Worm (Caenorhabditis elegans) whole organism, young adult: ENCODE measurements around the gene T04A6.2.

ENCODE experiments used
- B0019.2 ChIP-seq: fragments of 200-800 bp; sonication (Bioruptor generic); conservative IDR thresholded peaks from 2 replicates; pipeline ENCODE4 v1.3.6; 2022; ENCODE audit warnings: missing genetic modification reagents, missing genetic modification characterization, missing compliant biosample characterization
- B0261.1 ChIP-seq: sonication (generic microtip); optimal IDR thresholded peaks from 2 replicates; lab custom pipeline; 2016; ENCODE audit warnings: mild to moderate bottlenecking, missing genetic modification characterization, moderate library complexity, missing compliant biosample characterization
- F22D6.2 ChIP-seq: sonication (generic microtip); optimal IDR thresholded peaks from 2 replicates; lab custom pipeline; 2016; ENCODE audit warnings: mild to moderate bottlenecking, missing genetic modification characterization, missing compliant biosample characterization
- F33H1.4 ChIP-seq: fragments of 200-800 bp; sonication (Bioruptor generic); IDR thresholded peaks from 2 replicates; pipeline ENCODE4 v1.3.6; 2022; ENCODE audit warnings: missing genetic modification reagents, missing genetic modification characterization, missing compliant biosample characterization
- F57C9.4 ChIP-seq: sonication (generic microtip); optimal IDR thresholded peaks from 2 replicates; lab custom pipeline; 2017; ENCODE audit warnings: mild to moderate bottlenecking, missing genetic modification characterization, missing compliant biosample characterization
- K11D2.4 ChIP-seq: fragments of 200-800 bp; sonication (Bioruptor generic); IDR thresholded peaks from 2 replicates; pipeline ENCODE4 v1.3.6; 2022; ENCODE audit warnings: missing genetic modification reagents, missing genetic modification characterization, missing compliant biosample characterization
- K12H6.12 ChIP-seq: fragments of 200-800 bp; sonication (Bioruptor generic); optimal IDR thresholded peaks from 2 replicates; lab custom pipeline; 2018; ENCODE audit warnings: mild to moderate bottlenecking, missing genetic modification characterization, missing compliant biosample characterization
- Y53G8AR.9 ChIP-seq: fragments of 200-800 bp; sonication (Bioruptor generic); conservative IDR thresholded peaks from 2 replicates; pipeline ENCODE4 v1.3.6; 2022; ENCODE audit warnings: missing genetic modification reagents, missing genetic modification characterization, missing compliant biosample characterization
- Y79H2A.3 ChIP-seq: fragments of 200-800 bp; sonication (Bioruptor generic); conservative IDR thresholded peaks from 2 replicates; pipeline ENCODE4 v1.3.6; 2022; ENCODE audit warnings: missing genetic modification reagents, missing genetic modification characterization, missing compliant biosample characterization
- athp-1 ChIP-seq: sonication (generic microtip); optimal IDR thresholded peaks from 2 replicates; lab custom pipeline; 2017; ENCODE audit warnings: mild to moderate bottlenecking, missing genetic modification characterization, missing compliant biosample characterization
- ccch-3 ChIP-seq: fragments of 200-800 bp; sonication (Bioruptor generic); optimal IDR thresholded peaks from 2 replicates; lab custom pipeline; 2018; ENCODE audit warnings: mild to moderate bottlenecking, missing genetic modification characterization, missing compliant biosample characterization
- cebp-1 ChIP-seq, 2 experiments: fragments of 200-800 bp in 1 of 2; sonication (Bioruptor generic) in 1 of 2; sonication (generic microtip) in 1 of 2; IDR thresholded peaks in 1 of 2; optimal IDR thresholded peaks in 1 of 2; 2 replicates each; pipeline versions ENCODE4 v1.3.6 to Lab custom; 2017 to 2022; ENCODE audit warnings: missing compliant biosample characterization in 2 of 2, missing genetic modification characterization in 2 of 2, mild to moderate bottlenecking in 1 of 2, missing genetic modification reagents in 1 of 2, moderate library complexity in 1 of 2
- cebp-2 ChIP-seq: fragments of 200-800 bp; sonication (Bioruptor generic); IDR thresholded peaks from 2 replicates; pipeline ENCODE4 v1.3.6; 2022; ENCODE audit warnings: missing genetic modification characterization, missing compliant biosample characterization
- ceh-40 ChIP-seq: fragments of 200-800 bp; sonication (Bioruptor generic); IDR thresholded peaks from 2 replicates; pipeline ENCODE4 v1.3.6; 2022; ENCODE audit warnings: missing genetic modification characterization, missing compliant biosample characterization
- ceh-58 ChIP-seq: fragments of 200-800 bp; sonication (Bioruptor generic); IDR thresholded peaks from 2 replicates; pipeline ENCODE4 v1.3.6; 2022; ENCODE audit warnings: missing genetic modification characterization, missing compliant biosample characterization
- ceh-79 ChIP-seq: sonication (generic microtip); optimal IDR thresholded peaks from 2 replicates; lab custom pipeline; 2017; ENCODE audit warnings: mild to moderate bottlenecking, missing genetic modification characterization, missing compliant biosample characterization
- fkh-3 ChIP-seq: sonication (generic microtip); optimal IDR thresholded peaks from 2 replicates; lab custom pipeline; 2016; ENCODE audit warnings: mild to moderate bottlenecking, missing genetic modification characterization, missing compliant biosample characterization
- gei-17 ChIP-seq: fragments of 200-800 bp; sonication (Bioruptor generic); optimal IDR thresholded peaks from 2 replicates; lab custom pipeline; 2018; ENCODE audit warnings: mild to moderate bottlenecking, missing genetic modification characterization, missing compliant biosample characterization
- him-1 ChIP-seq: sonication (generic microtip); optimal IDR thresholded peaks from 2 replicates; lab custom pipeline; 2016; ENCODE audit warnings: missing genotype, missing genetic modification reagents, missing genetic modification characterization, missing compliant biosample characterization
- hlh-26 ChIP-seq: fragments of 200-800 bp; sonication (Bioruptor generic); conservative IDR thresholded peaks from 2 replicates; pipeline ENCODE4 v1.3.6; 2022; ENCODE audit warnings: missing genetic modification reagents, missing genetic modification characterization, missing compliant biosample characterization
- hsf-1 ChIP-seq: fragments of 200-800 bp; sonication (Bioruptor generic); IDR thresholded peaks from 2 replicates; pipeline ENCODE4 v1.3.6; 2022; ENCODE audit warnings: missing genetic modification reagents, missing genetic modification characterization, missing compliant biosample characterization
- let-607 ChIP-seq, 2 experiments: fragments of 200-800 bp in 1 of 2; sonication (Bioruptor generic) in 1 of 2; sonication (generic microtip) in 1 of 2; optimal IDR thresholded peaks; 2 replicates each; lab custom pipeline; 2016 to 2018; ENCODE audit warnings: mild to moderate bottlenecking in 2 of 2, missing compliant biosample characterization in 2 of 2, missing genetic modification characterization in 2 of 2, moderate library complexity in 2 of 2, missing genotype in 1 of 2
- lin-35 ChIP-seq, 3 experiments: fragments of 150-350 bp in 2 of 3; sonication (generic microtip) in 1 of 3; optimal IDR thresholded peaks; 2 replicates each; lab custom pipeline; 2014 to 2018; ENCODE audit warnings: missing biosample characterization in 3 of 3, missing genetic modification characterization in 3 of 3, missing genetic modification reagents in 3 of 3
- lir-1 ChIP-seq: fragments of 200-800 bp; sonication (Bioruptor generic); conservative IDR thresholded peaks from 2 replicates; pipeline ENCODE4 v1.3.6; 2022; ENCODE audit warnings: missing genetic modification reagents, missing genetic modification characterization, missing compliant biosample characterization
- lsl-1 ChIP-seq: fragments of 200-800 bp; sonication (Bioruptor generic); optimal IDR thresholded peaks from 2 replicates; lab custom pipeline; 2018; ENCODE audit warnings: mild to moderate bottlenecking, missing genetic modification characterization, moderate library complexity, missing compliant biosample characterization
- madf-10 ChIP-seq: sonication (generic microtip); optimal IDR thresholded peaks from 2 replicates; lab custom pipeline; 2016; ENCODE audit warnings: mild to moderate bottlenecking, missing genetic modification characterization, missing compliant biosample characterization
- mcd-1 ChIP-seq: fragments of 200-800 bp; sonication (Bioruptor generic); IDR thresholded peaks from 2 replicates; pipeline ENCODE4 v1.3.6; 2022; ENCODE audit warnings: missing genetic modification reagents, missing genetic modification characterization, missing compliant biosample characterization
- mes-4 ChIP-seq: sonication (generic microtip); optimal IDR thresholded peaks from 2 replicates; lab custom pipeline; 2016; ENCODE audit warnings: missing genotype, missing genetic modification characterization, missing compliant biosample characterization
- mxl-1 ChIP-seq: sonication (generic microtip); optimal IDR thresholded peaks from 2 replicates; lab custom pipeline; 2016; ENCODE audit warnings: missing genetic modification characterization, missing compliant biosample characterization
- nfya-1 ChIP-seq: sonication (generic microtip); optimal IDR thresholded peaks from 2 replicates; lab custom pipeline; 2017; ENCODE audit warnings: antibody characterized with exemption, missing compliant biosample characterization, missing genetic modification characterization, borderline replicate concordance; ENCODE audit not compliant: insufficient read depth
- nhr-120 ChIP-seq: fragments of 200-800 bp; sonication (Bioruptor generic); IDR thresholded peaks from 2 replicates; pipeline ENCODE4 v1.3.6; 2022; ENCODE audit warnings: missing genetic modification characterization, missing compliant biosample characterization
- nhr-90 ChIP-seq: sonication (generic microtip); optimal IDR thresholded peaks from 2 replicates; lab custom pipeline; 2016; ENCODE audit warnings: missing genotype, mild to moderate bottlenecking, missing genetic modification characterization, missing compliant biosample characterization
- pbrm-1 ChIP-seq: fragments of 200-800 bp; sonication (Bioruptor generic); IDR thresholded peaks from 2 replicates; pipeline ENCODE4 v1.3.6; 2022; ENCODE audit warnings: missing genetic modification reagents, missing genetic modification characterization, missing compliant biosample characterization
- rec-8 ChIP-seq, 2 experiments: sonication (generic microtip); optimal IDR thresholded peaks; 2 replicates each; lab custom pipeline; 2016; ENCODE audit warnings: mild to moderate bottlenecking in 2 of 2, missing genetic modification characterization in 2 of 2, missing genetic modification reagents in 2 of 2, missing genotype in 2 of 2, missing biosample characterization in 1 of 2, missing compliant biosample characterization in 1 of 2, moderate library complexity in 1 of 2
- repo-1 ChIP-seq: sonication (generic microtip); optimal IDR thresholded peaks from 2 replicates; lab custom pipeline; 2017; ENCODE audit warnings: mild to moderate bottlenecking, missing genetic modification characterization, missing compliant biosample characterization
- rpc-1 ChIP-seq, 2 experiments: fragments of 150-350 bp in 1 of 2; sonication (generic microtip) in 1 of 2; optimal IDR thresholded peaks; 2 replicates each; lab custom pipeline; 2014 to 2018; ENCODE audit warnings: missing biosample characterization in 1 of 2, missing genetic modification characterization in 1 of 2, missing genetic modification reagents in 1 of 2, missing genotype in 1 of 2
- snpc-3.4 ChIP-seq: sonication (generic microtip); optimal IDR thresholded peaks from 2 replicates; lab custom pipeline; 2017; ENCODE audit warnings: missing genetic modification characterization, mild to moderate bottlenecking, missing compliant biosample characterization, antibody characterized with exemption, moderate library complexity, missing genotype, missing genetic modification reagents
- sptf-2 ChIP-seq: fragments of 200-800 bp; sonication (Bioruptor generic); optimal IDR thresholded peaks from 2 replicates; lab custom pipeline; 2018; ENCODE audit warnings: mild to moderate bottlenecking, missing genetic modification characterization, missing compliant biosample characterization
- tbx-9 ChIP-seq: sonication (generic microtip); optimal IDR thresholded peaks from 2 replicates; lab custom pipeline; 2016; ENCODE audit warnings: borderline replicate concordance, missing genetic modification characterization, inconsistent platforms, missing compliant biosample characterization
- tlf-1 ChIP-seq: fragments of 200-800 bp; sonication (Bioruptor generic); optimal IDR thresholded peaks from 2 replicates; lab custom pipeline; 2018; ENCODE audit warnings: mild to moderate bottlenecking, missing genetic modification characterization, missing compliant biosample characterization
- unc-130 ChIP-seq: sonication (generic microtip); optimal IDR thresholded peaks from 2 replicates; lab custom pipeline; 2016; ENCODE audit warnings: missing genetic modification reagents, missing genetic modification characterization, missing compliant biosample characterization
- zfh-2 ChIP-seq: fragments of 200-800 bp; sonication (Bioruptor generic); conservative IDR thresholded peaks from 2 replicates; pipeline ENCODE4 v1.3.6; 2022; ENCODE audit warnings: missing genetic modification reagents, missing genetic modification characterization, missing compliant biosample characterization
- zim-3 ChIP-seq: sonication (generic microtip); optimal IDR thresholded peaks from 2 replicates; lab custom pipeline; 2017; ENCODE audit warnings: mild to moderate bottlenecking, missing genetic modification characterization, moderate library complexity, missing compliant biosample characterization

The T04A6.2 gene

ce11 chrIII:7642015-7642414 lies 27.4 kb downstream of the T04A6.2 start (continued):
- TF ChIP-seq B0261.1 (tag; lab: Kevin White, UChicago) (peak; percentile 72), ccch-3 (GFP tag; lab: Kevin White, UChicago) (no peak), pbrm-1 (no peak), rec-8 (tag; optimal IDR thresholded peaks at IDR 0.05; lab: Kevin White, UChicago) (peak in 1 of 2 experiments; percentile 30), snpc-3.4 (peak; percentile 62), hsf-1 (GFP tag; lab: Robert Waterston, UW) (no peak), mxl-1 (peak; percentile 22), nhr-90 (tag; lab: Kevin White, UChicago) (peak; percentile 59), F33H1.4 (peak; percentile 16; the same call in 1 of the 2 replicates), lin-35 (GFP tag; optimal IDR thresholded peaks at IDR 0.05; lab: Kevin White, UChicago) (no peak), zfh-2 (GFP tag; lab: Robert Waterston, UW) (no peak), rpc-1 (optimal IDR thresholded peaks at IDR 0.05; lab: Kevin White, UChicago) (peak; percentile 71), rpc-1 (tag; optimal IDR thresholded peaks at IDR 0.05; lab: Kevin White, UChicago) (peak; percentile 88), B0019.2 (GFP tag; lab: Robert Waterston, UW) (no peak), nhr-120 (GFP tag; lab: Robert Waterston, UW) (no peak), ceh-58 (GFP tag; lab: Robert Waterston, UW) (0 out of 2 replicates have a peak, but pooled peaks have one; percentile 60), zim-3 (tag; lab: Kevin White, UChicago) (peak; percentile 65), unc-130 (GFP tag; lab: Kevin White, UChicago) (no peak), mes-4 (tag; lab: Kevin White, UChicago) (peak; percentile 1), athp-1 (tag; lab: Kevin White, UChicago) (peak; percentile 15), lir-1 (GFP tag; lab: Robert Waterston, UW) (no peak), Y79H2A.3 (GFP tag; lab: Robert Waterston, UW) (no peak), F57C9.4 (tag; lab: Kevin White, UChicago) (no peak), F22D6.2 (tag; lab: Kevin White, UChicago) (no peak), tbx-9 (tag; lab: Kevin White, UChicago) (no peak), sptf-2 (GFP tag; lab: Kevin White, UChicago) (no peak), cebp-2 (GFP tag; lab: Robert Waterston, UW) (no peak), him-1 (tag; lab: Kevin White, UChicago) (no peak), tlf-1 (no peak), gei-17 (GFP tag; lab: Kevin White, UChicago) (no peak), hlh-26 (no peak), nfya-1 (tag; lab: Kevin White, UChicago) (no peak), cebp-1 (GFP tag; IDR thresholded peaks at IDR 0.05; lab: Robert Waterston, UW) (no peak), cebp-1 (tag; optimal IDR thresholded peaks at IDR 0.05; lab: Kevin White, UChicago) (peak; percentile 54), K11D2.4 (GFP tag; lab: Robert Waterston, UW) (no peak; the same call in 1 of the 2 replicates), ceh-40 (GFP tag; lab: Robert Waterston, UW) (0 out of 2 replicates have a peak, but pooled peaks have one; percentile 44), K12H6.12 (tag; lab: Kevin White, UChicago) (no peak), repo-1 (tag; lab: Kevin White, UChicago) (peak; percentile 1), fkh-3 (tag; lab: Kevin White, UChicago) (no peak), let-607 (tag; optimal IDR thresholded peaks at IDR 0.05; lab: Kevin White, UChicago) (no peak), mcd-1 (GFP tag; lab: Robert Waterston, UW) (no peak), Y53G8AR.9 (peak; percentile 69; the same call in 1 of the 2 replicates), madf-10 (tag; lab: Kevin White, UChicago) (peak; percentile 5), ceh-79 (tag; lab: Kevin White, UChicago) (no peak), lsl-1 (GFP tag; lab: Kevin White, UChicago) (peak; percentile 29)
